Worm (Caenorhabditis elegans) whole organism, midembryonic: ENCODE results near the gene actl-1.

Experiments used
- T22C8.4 ChIP-seq: fragments of 200-800 bp; sonication (Bioruptor generic); IDR thresholded peaks from 2 replicates; pipeline ENCODE4 v1.3.6; 2022; ENCODE audit warnings: missing genetic modification characterization, missing compliant biosample characterization
- cog-1 ChIP-seq: sonication (generic microtip); optimal IDR thresholded peaks from 2 replicates; lab custom pipeline; 2016; ENCODE audit warnings: missing genetic modification characterization, missing compliant biosample characterization
- flt-1 ChIP-seq: fragments of 200-800 bp; sonication (Bioruptor generic); IDR thresholded peaks from 2 replicates; pipeline ENCODE4 v1.3.6; 2022; ENCODE audit warnings: missing genetic modification characterization, missing compliant biosample characterization
- klf-2 ChIP-seq: fragments of 200-800 bp; sonication (Bioruptor generic); conservative IDR thresholded peaks from 2 replicates; pipeline ENCODE4 v1.3.6; 2022; ENCODE audit warnings: missing genetic modification reagents, missing genetic modification characterization, missing compliant biosample characterization
- med-1 ChIP-seq: sonication (generic microtip); optimal IDR thresholded peaks from 2 replicates; lab custom pipeline; 2017; ENCODE audit warnings: missing genetic modification characterization, mild to moderate bottlenecking, missing compliant biosample characterization, antibody characterized with exemption, missing genetic modification reagents; ENCODE audit not compliant: insufficient read depth
- ref-1 ChIP-seq: fragments of 200-800 bp; sonication (Bioruptor generic); conservative IDR thresholded peaks from 2 replicates; pipeline ENCODE4 v1.3.6; 2022; ENCODE audit warnings: missing genetic modification reagents, missing genetic modification characterization, missing compliant biosample characterization
- tab-1 ChIP-seq: fragments of 200-800 bp; sonication (Bioruptor generic); IDR thresholded peaks from 2 replicates; pipeline ENCODE4 v1.3.6; 2022; ENCODE audit warnings: missing genetic modification characterization, missing compliant biosample characterization
- ztf-29 ChIP-seq: fragments of 200-800 bp; sonication (Bioruptor generic); IDR thresholded peaks from 2 replicates; pipeline ENCODE4 v1.3.6; 2022; ENCODE audit warnings: missing genetic modification reagents, missing genetic modification characterization, missing compliant biosample characterization

- no peak for TF ChIP-seq klf-2
- no peak for TF ChIP-seq flt-1
- no peak for TF ChIP-seq tab-1 (GFP tag; lab: Robert Waterston, UW)
- no peak for TF ChIP-seq ztf-29 (GFP tag; lab: Robert Waterston, UW)
- TF ChIP-seq cog-1: no peak
- no peak for TF ChIP-seq med-1
- TF ChIP-seq T22C8.4 (GFP tag; lab: Robert Waterston, UW): no peak
- TF ChIP-seq ref-1 (GFP tag; lab: Robert Waterston, UW): no peak
Measured at ce11 chrX:6503148-6503547, 3.5 kb upstream of the actl-1 start.
